Worm (Caenorhabditis elegans): ENCODE results near the gene ZK1128.7.
A peak's percentile ranks its signal among the peaks of the same experiment; 100 is the strongest.

DNA sequence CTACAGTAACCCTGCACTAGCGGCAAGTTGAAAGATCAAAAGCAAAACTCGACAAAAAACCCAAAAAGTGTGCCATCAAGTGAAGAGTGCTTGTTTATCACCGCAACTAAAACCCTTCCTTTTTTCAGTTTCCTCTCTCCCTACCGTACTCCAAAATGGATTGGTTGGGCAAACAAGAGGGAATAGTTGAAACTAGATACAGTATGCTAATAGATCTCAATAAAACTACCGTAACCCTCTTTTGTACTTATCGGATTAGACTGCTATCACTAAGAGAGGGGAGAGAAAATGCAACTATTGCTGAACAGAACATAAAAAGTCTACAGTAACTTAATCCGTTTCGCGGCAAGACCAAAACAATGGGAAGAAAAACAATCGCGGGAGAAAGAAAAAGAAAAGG lies 41.4 kb upstream of the ZK1128.7 start:
- TF ChIP-seq ces-1 (GFP tag; optimal IDR thresholded peaks at IDR 0.05) = no peak
- TF ChIP-seq pqm-1 (tag; optimal IDR thresholded peaks at IDR 0.05) = peak; percentile 8
- TF ChIP-seq nhr-11 (tag; optimal IDR thresholded peaks at IDR 0.05) = no peak
